Worm (Caenorhabditis elegans) whole organism, L2 larva: ENCODE data around the gene Y113G7A.22.

Source experiments
- elt-3 ChIP-seq: sonication (generic microtip); optimal IDR thresholded peaks from 2 replicates; lab custom pipeline; 2017; ENCODE audit warnings: missing biosample characterization, missing genetic modification characterization
- fos-1 ChIP-seq: fragments of 150-350 bp; optimal IDR thresholded peaks from 2 replicates; lab custom pipeline; 2014; ENCODE audit warnings: missing biosample characterization, missing genetic modification characterization
- nhr-12 ChIP-seq: fragments of 150-350 bp; optimal IDR thresholded peaks from 2 replicates; lab custom pipeline; 2014; ENCODE audit warnings: missing biosample characterization, missing genetic modification characterization
- nhr-237 ChIP-seq: fragments of 150-350 bp; optimal IDR thresholded peaks from 2 replicates; lab custom pipeline; 2014; ENCODE audit warnings: missing biosample characterization, missing genetic modification characterization
- nhr-77 ChIP-seq: fragments of 150-350 bp; optimal IDR thresholded peaks from 2 replicates; lab custom pipeline; 2014; ENCODE audit warnings: missing biosample characterization, missing genetic modification characterization
- snpc-4 ChIP-seq: fragments of 150-350 bp; optimal IDR thresholded peaks from 2 replicates; lab custom pipeline; 2014; ENCODE audit warnings: missing biosample characterization, missing genetic modification characterization
- unc-39 ChIP-seq: fragments of 150-350 bp; optimal IDR thresholded peaks from 2 replicates; lab custom pipeline; 2014; ENCODE audit warnings: missing biosample characterization, missing genetic modification characterization
- unc-62 ChIP-seq: fragments of 150-350 bp; optimal IDR thresholded peaks from 2 replicates; lab custom pipeline; 2014; ENCODE audit warnings: missing biosample characterization, missing genetic modification reagents, missing genetic modification characterization
- ztf-4 ChIP-seq: fragments of 150-350 bp; optimal IDR thresholded peaks from 2 replicates; lab custom pipeline; 2014; ENCODE audit warnings: missing biosample characterization, missing genetic modification characterization

- no peak for TF ChIP-seq unc-62 (GFP tag; lab: Kevin White, UChicago)
- TF ChIP-seq snpc-4 (tag; lab: Kevin White, UChicago): no peak
- no peak for TF ChIP-seq unc-39 (tag; lab: Kevin White, UChicago)
- TF ChIP-seq nhr-77 (tag; lab: Kevin White, UChicago): no peak
- peak; percentile 75 for TF ChIP-seq fos-1 (tag; lab: Kevin White, UChicago)
- TF ChIP-seq nhr-12 (tag; lab: Kevin White, UChicago): no peak
- no peak for TF ChIP-seq nhr-237 (tag; lab: Kevin White, UChicago)
- no peak for TF ChIP-seq elt-3 (tag; lab: Kevin White, UChicago)
- no peak for TF ChIP-seq ztf-4
These were observed 12.6 kb upstream of the Y113G7A.22 start, which contains the start of gene Y113G7A.13 for ce11 chrV:20147662-20148245.
